Worm (Caenorhabditis elegans) whole organism, L1 larva: ENCODE measurements around the gene F53H1.3.

Source experiments
- C04F5.9 ChIP-seq: sonication (generic microtip); optimal IDR thresholded peaks from 2 replicates; lab custom pipeline; 2016; ENCODE audit warnings: missing genetic modification characterization, missing compliant biosample characterization
- C16A3.4 ChIP-seq: fragments of 150-350 bp; optimal IDR thresholded peaks from 2 replicates; lab custom pipeline; 2014; ENCODE audit warnings: missing biosample characterization, missing genetic modification characterization
- C34B4.2 ChIP-seq: sonication (generic microtip); optimal IDR thresholded peaks from 2 replicates; lab custom pipeline; 2017; ENCODE audit warnings: mild to moderate bottlenecking, missing genetic modification characterization, missing compliant biosample characterization
- F16B12.6 ChIP-seq: fragments of 150-350 bp; optimal IDR thresholded peaks from 2 replicates; lab custom pipeline; 2014; ENCODE audit warnings: missing biosample characterization, missing genetic modification characterization
- Y116A8C.19 ChIP-seq: sonication (generic microtip); optimal IDR thresholded peaks from 2 replicates; lab custom pipeline; 2016; ENCODE audit warnings: missing compliant biosample characterization, missing genetic modification characterization, borderline replicate concordance
- aly-2 ChIP-seq: fragments of 150-350 bp; optimal IDR thresholded peaks from 2 replicates; lab custom pipeline; 2014; ENCODE audit warnings: missing biosample characterization, missing genetic modification characterization
- ama-1 ChIP-seq: fragments of 150-350 bp; optimal IDR thresholded peaks from 2 replicates; lab custom pipeline; 2014
- ceh-8 ChIP-seq: fragments of 200-800 bp; sonication (Bioruptor generic); optimal IDR thresholded peaks from 2 replicates; lab custom pipeline; 2018; ENCODE audit warnings: mild to moderate bottlenecking, missing genetic modification characterization, moderate library complexity, missing compliant biosample characterization
- ceh-82 ChIP-seq, 3 experiments: fragments of 150-350 bp in 1 of 3; sonication (generic microtip) in 2 of 3; optimal IDR thresholded peaks; 2 replicates each; lab custom pipeline; 2014 to 2017; ENCODE audit warnings: missing biosample characterization in 3 of 3, missing genetic modification characterization in 3 of 3
- ceh-88 ChIP-seq: fragments of 200-800 bp; sonication (Bioruptor generic); IDR thresholded peaks from 2 replicates; pipeline ENCODE4 v1.3.6; 2022; ENCODE audit warnings: missing genetic modification characterization, missing compliant biosample characterization
- ceh-90 ChIP-seq: sonication (generic microtip); optimal IDR thresholded peaks from 2 replicates; lab custom pipeline; 2016; ENCODE audit warnings: missing genetic modification characterization, missing compliant biosample characterization
- ces-1 ChIP-seq: fragments of 150-350 bp; optimal IDR thresholded peaks from 2 replicates; lab custom pipeline; 2014; ENCODE audit warnings: missing biosample characterization, missing genetic modification reagents, missing genetic modification characterization
- dpl-1 ChIP-seq, 3 experiments: fragments of 150-350 bp in 2 of 3; sonication (generic microtip) in 1 of 3; optimal IDR thresholded peaks; 2 replicates each; lab custom pipeline; 2014 to 2017; ENCODE audit warnings: missing biosample characterization in 3 of 3, missing genetic modification characterization in 3 of 3, missing genetic modification reagents in 3 of 3
- efl-1 ChIP-seq, 4 experiments: fragments of 150-350 bp; optimal IDR thresholded peaks in 3 of 4; peaks in 1 of 4; 1 replicate in 1 of 4; 2 replicates in 3 of 4; lab custom pipeline; 2014; ENCODE audit warnings: missing biosample characterization in 2 of 4, missing genetic modification characterization in 2 of 4, missing genetic modification reagents in 2 of 4
- efl-3 ChIP-seq: fragments of 200-800 bp; sonication (Bioruptor generic); optimal IDR thresholded peaks from 2 replicates; lab custom pipeline; 2018; ENCODE audit warnings: mild to moderate bottlenecking, missing genetic modification characterization, missing compliant biosample characterization
- egl-27 ChIP-seq, 2 experiments: fragments of 150-350 bp in 1 of 2; sonication (generic microtip); optimal IDR thresholded peaks; 3 replicates each; lab custom pipeline; 2017 to 2018; ENCODE audit warnings: missing biosample characterization in 2 of 2, missing genetic modification characterization in 2 of 2, missing genetic modification reagents in 2 of 2
- elt-2 ChIP-seq: sonication (generic microtip); optimal IDR thresholded peaks from 2 replicates; lab custom pipeline; 2016; ENCODE audit warnings: missing genetic modification characterization, mild to moderate bottlenecking, inconsistent platforms, missing compliant biosample characterization, missing genetic modification reagents
- elt-3 ChIP-seq, 6 experiments: fragments of 150-350 bp in 1 of 6; sonication (generic microtip); optimal IDR thresholded peaks; 2 replicates each; lab custom pipeline; 2017 to 2018; ENCODE audit warnings: missing biosample characterization in 6 of 6, missing genetic modification characterization in 6 of 6, inconsistent platforms in 1 of 6
- fkh-10 ChIP-seq: sonication (generic microtip); optimal IDR thresholded peaks from 2 replicates; lab custom pipeline; 2017; ENCODE audit warnings: missing biosample characterization, missing genetic modification reagents, missing genetic modification characterization
- fos-1 ChIP-seq: fragments of 150-350 bp; optimal IDR thresholded peaks from 2 replicates; lab custom pipeline; 2014; ENCODE audit warnings: missing biosample characterization, missing genetic modification characterization
- irx-1 ChIP-seq: sonication (generic microtip); optimal IDR thresholded peaks from 2 replicates; lab custom pipeline; 2016; ENCODE audit warnings: missing genetic modification characterization, missing compliant biosample characterization
- jun-1 ChIP-seq: fragments of 150-350 bp; optimal IDR thresholded peaks from 2 replicates; lab custom pipeline; 2014; ENCODE audit warnings: missing biosample characterization, missing genetic modification reagents, missing genetic modification characterization
- lin-13 ChIP-seq: fragments of 150-350 bp; optimal IDR thresholded peaks from 2 replicates; lab custom pipeline; 2014; ENCODE audit warnings: missing biosample characterization, missing genetic modification reagents, missing genetic modification characterization
- lin-15B ChIP-seq: fragments of 150-350 bp; sonication (generic microtip); optimal IDR thresholded peaks from 3 replicates; lab custom pipeline; 2014; ENCODE audit warnings: missing biosample characterization, missing genetic modification characterization
- lir-3 ChIP-seq: sonication (generic microtip); optimal IDR thresholded peaks from 2 replicates; lab custom pipeline; 2016; ENCODE audit warnings: mild to moderate bottlenecking, missing genetic modification characterization, moderate library complexity, missing compliant biosample characterization; ENCODE audit not compliant: poor library complexity
- lsy-2 ChIP-seq, 2 experiments: fragments of 150-350 bp; optimal IDR thresholded peaks; 2 replicates each; lab custom pipeline; 2014; ENCODE audit warnings: missing biosample characterization in 2 of 2, missing genetic modification characterization in 2 of 2
- mab-9 ChIP-seq: fragments of 200-800 bp; sonication (Bioruptor generic); IDR thresholded peaks from 2 replicates; pipeline ENCODE4 v1.3.6; 2022; ENCODE audit warnings: missing genetic modification reagents, missing genetic modification characterization, missing compliant biosample characterization
- mdl-1 ChIP-seq, 2 experiments: fragments of 150-350 bp; optimal IDR thresholded peaks; 2 replicates each; lab custom pipeline; 2014 to 2017; ENCODE audit warnings: missing biosample characterization in 2 of 2, missing genetic modification characterization in 2 of 2, inconsistent platforms in 1 of 2
- mep-1 ChIP-seq: fragments of 150-350 bp; optimal IDR thresholded peaks from 2 replicates; lab custom pipeline; 2014; ENCODE audit warnings: missing biosample characterization, missing genetic modification characterization
- nhr-19 ChIP-seq: fragments of 200-800 bp; sonication (Bioruptor generic); conservative IDR thresholded peaks from 2 replicates; pipeline ENCODE4 v1.3.6; 2022; ENCODE audit warnings: missing genetic modification characterization, missing compliant biosample characterization
- nhr-20 ChIP-seq: sonication (generic microtip); optimal IDR thresholded peaks from 2 replicates; lab custom pipeline; 2016; ENCODE audit warnings: mild to moderate bottlenecking, missing genetic modification characterization, missing compliant biosample characterization
- nhr-237 ChIP-seq: fragments of 150-350 bp; optimal IDR thresholded peaks from 2 replicates; lab custom pipeline; 2014; ENCODE audit warnings: missing biosample characterization, missing genetic modification characterization
- nhr-28 ChIP-seq: fragments of 150-350 bp; optimal IDR thresholded peaks from 2 replicates; lab custom pipeline; 2014; ENCODE audit warnings: missing biosample characterization, missing genetic modification characterization
- nhr-71 ChIP-seq: sonication (generic microtip); optimal IDR thresholded peaks from 2 replicates; lab custom pipeline; 2016; ENCODE audit warnings: mild to moderate bottlenecking, missing genetic modification characterization, moderate library complexity, missing compliant biosample characterization
- nhr-76 ChIP-seq: sonication (generic microtip); optimal IDR thresholded peaks from 2 replicates; lab custom pipeline; 2017; ENCODE audit warnings: missing biosample characterization, missing genetic modification characterization
- pag-3 ChIP-seq: sonication (generic microtip); optimal IDR thresholded peaks from 2 replicates; lab custom pipeline; 2017; ENCODE audit warnings: missing genetic modification characterization, mild to moderate bottlenecking, missing compliant biosample characterization, antibody characterized with exemption, borderline replicate concordance; ENCODE audit not compliant: insufficient read depth
- pqm-1 ChIP-seq: sonication (generic microtip); optimal IDR thresholded peaks from 3 replicates; lab custom pipeline; 2017; ENCODE audit warnings: missing biosample characterization, missing genetic modification characterization
- skn-1 ChIP-seq: fragments of 150-350 bp; optimal IDR thresholded peaks from 2 replicates; lab custom pipeline; 2014; ENCODE audit warnings: missing biosample characterization, missing genetic modification characterization
- snu-23 ChIP-seq: sonication (generic microtip); optimal IDR thresholded peaks from 2 replicates; lab custom pipeline; 2016; ENCODE audit warnings: missing genetic modification characterization, missing compliant biosample characterization
- sox-4 ChIP-seq: sonication (generic microtip); optimal IDR thresholded peaks from 2 replicates; lab custom pipeline; 2016; ENCODE audit warnings: missing genetic modification characterization, missing compliant biosample characterization
- sptf-1 ChIP-seq: fragments of 150-350 bp; optimal IDR thresholded peaks from 2 replicates; lab custom pipeline; 2014; ENCODE audit warnings: missing biosample characterization, missing genetic modification characterization
- tbx-2 ChIP-seq: sonication (generic microtip); optimal IDR thresholded peaks from 2 replicates; lab custom pipeline; 2016; ENCODE audit warnings: missing genetic modification characterization, missing compliant biosample characterization
- unc-130 ChIP-seq: fragments of 150-350 bp; optimal IDR thresholded peaks from 2 replicates; lab custom pipeline; 2017; ENCODE audit warnings: missing biosample characterization, missing genetic modification characterization, inconsistent platforms
- unc-30 ChIP-seq: sonication (generic microtip); optimal IDR thresholded peaks from 2 replicates; lab custom pipeline; 2017; ENCODE audit warnings: missing biosample characterization, missing genetic modification characterization
- unc-62 ChIP-seq: fragments of 150-350 bp; optimal IDR thresholded peaks from 2 replicates; lab custom pipeline; 2014; ENCODE audit warnings: missing biosample characterization, missing genetic modification reagents, missing genetic modification characterization
- unc-86 ChIP-seq: sonication (generic microtip); optimal IDR thresholded peaks from 2 replicates; lab custom pipeline; 2016; ENCODE audit warnings: missing genetic modification characterization, missing compliant biosample characterization
- unc-98 ChIP-seq: fragments of 200-800 bp; sonication (Bioruptor generic); IDR thresholded peaks from 2 replicates; pipeline ENCODE4 v1.3.6; 2022; ENCODE audit warnings: missing genetic modification characterization, missing compliant biosample characterization
- vab-15 ChIP-seq: sonication (generic microtip); optimal IDR thresholded peaks from 2 replicates; lab custom pipeline; 2017; ENCODE audit warnings: missing genotype, mild to moderate bottlenecking, missing genetic modification characterization, missing compliant biosample characterization
- xbp-1 ChIP-seq: sonication (generic microtip); optimal IDR thresholded peaks from 2 replicates; lab custom pipeline; 2016; ENCODE audit warnings: missing genetic modification characterization, missing compliant biosample characterization
- zag-1 ChIP-seq: fragments of 150-350 bp; optimal IDR thresholded peaks from 2 replicates; lab custom pipeline; 2014; ENCODE audit warnings: missing biosample characterization, missing genetic modification characterization
- ztf-11 ChIP-seq, 2 experiments: sonication (generic microtip); optimal IDR thresholded peaks; 2 replicates each; lab custom pipeline; 2016 to 2017; ENCODE audit warnings: missing genetic modification characterization in 2 of 2, missing biosample characterization in 1 of 2, missing compliant biosample characterization in 1 of 2

Gene F53H1.3

DNA sequence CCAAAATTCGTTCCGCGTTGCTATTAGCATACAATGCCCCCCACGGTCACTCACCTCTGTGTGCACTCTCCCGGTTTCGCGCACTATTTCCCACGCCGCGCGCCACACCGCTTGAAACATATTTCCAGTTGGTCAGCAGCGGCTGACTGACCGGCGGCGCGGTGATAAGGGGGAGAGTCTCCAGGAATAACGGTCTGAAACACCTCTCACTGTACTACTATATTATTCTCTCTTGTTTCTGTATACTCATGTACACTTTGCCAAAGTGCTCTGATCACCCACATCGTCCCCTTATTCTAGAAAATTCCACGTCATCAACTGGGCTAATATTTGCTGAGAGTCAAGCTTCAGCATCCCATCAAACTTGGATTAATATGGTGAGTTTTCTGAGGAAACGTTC lies 57.0 kb downstream of the F53H1.3 start, which contains the start of gene nhr-41 (continued):
- TF ChIP-seq skn-1: no peak

ce11 chrIV:1388079-1388478 lies 59.1 kb downstream of the F53H1.3 start:
- peak; percentile 79 for TF ChIP-seq snu-23 (GFP tag; lab: Kevin White, UChicago)
- TF ChIP-seq unc-86 (tag; lab: Kevin White, UChicago): no peak
- TF ChIP-seq elt-3 (tag; optimal IDR thresholded peaks at IDR 0.05; lab: Kevin White, UChicago): peak in 1 of 6 experiments; percentile 17
- TF ChIP-seq dpl-1 (GFP tag; optimal IDR thresholded peaks at IDR 0.05; lab: Kevin White, UChicago): peak; percentile 13 to 55 (median 32)
- peak; percentile 59 for TF ChIP-seq mep-1
- no peak for TF ChIP-seq C04F5.9 (tag; lab: Kevin White, UChicago)
- TF ChIP-seq unc-130: no peak
- no peak for TF ChIP-seq unc-98 (GFP tag; lab: Robert Waterston, UW)
- no peak for TF ChIP-seq ces-1 (GFP tag; lab: Kevin White, UChicago)
- no peak for TF ChIP-seq nhr-237 (tag; lab: Kevin White, UChicago)
- peak; percentile 27 to 35 for TF ChIP-seq efl-1 (optimal IDR thresholded peaks at IDR 0.05; lab: Kevin White, UChicago)
- peak; percentile 41 to 96 for TF ChIP-seq efl-1 (GFP tag; optimal IDR thresholded peaks at IDR 0.05 in 1 of 2; lab: Kevin White, UChicago)
- peak; percentile 13 for TF ChIP-seq vab-15 (tag; lab: Kevin White, UChicago)
- TF ChIP-seq C34B4.2 (tag; lab: Kevin White, UChicago): no peak
- TF ChIP-seq fos-1 (tag; lab: Kevin White, UChicago): no peak
- TF ChIP-seq F16B12.6 (tag; lab: Kevin White, UChicago): no peak
- peak; percentile 70 for TF ChIP-seq nhr-71
- TF ChIP-seq ceh-88 (GFP tag; lab: Robert Waterston, UW): no peak
- TF ChIP-seq C16A3.4 (tag; lab: Kevin White, UChicago): peak; percentile 31
- peak; percentile 45 for TF ChIP-seq tbx-2 (tag; lab: Kevin White, UChicago)
- no peak for TF ChIP-seq ceh-8 (GFP tag; lab: Kevin White, UChicago)
- no peak for TF ChIP-seq ama-1
- no peak for TF ChIP-seq fkh-10 (GFP tag; lab: Kevin White, UChicago)
- no peak for TF ChIP-seq egl-27 (tag; optimal IDR thresholded peaks at IDR 0.05; lab: Kevin White, UChicago)
- TF ChIP-seq sptf-1: no peak
- TF ChIP-seq lin-13 (GFP tag; lab: Kevin White, UChicago): peak; percentile 52
- TF ChIP-seq lin-15B (tag; lab: Kevin White, UChicago): no peak
- TF ChIP-seq sox-4: no peak
- TF ChIP-seq mdl-1 (tag; optimal IDR thresholded peaks at IDR 0.05; lab: Kevin White, UChicago): peak in 1 of 2 experiments; percentile 45
- peak; percentile 17 for TF ChIP-seq pag-3 (tag; lab: Kevin White, UChicago)
- TF ChIP-seq pqm-1 (tag; lab: Kevin White, UChicago): no peak
- TF ChIP-seq Y116A8C.19: no peak
- TF ChIP-seq skn-1: peak; percentile 24
- no peak for TF ChIP-seq efl-3 (GFP tag; lab: Kevin White, UChicago)
- TF ChIP-seq aly-2 (tag; lab: Kevin White, UChicago): no peak
- TF ChIP-seq zag-1 (tag; lab: Kevin White, UChicago): no peak
- peak; percentile 7 for TF ChIP-seq irx-1 (tag; lab: Kevin White, UChicago)
- TF ChIP-seq elt-2 (tag; lab: Kevin White, UChicago): no peak
- no peak for TF ChIP-seq mab-9 (GFP tag; lab: Robert Waterston, UW)
- peak; percentile 67 for TF ChIP-seq nhr-19
- TF ChIP-seq lsy-2 (tag; optimal IDR thresholded peaks at IDR 0.05; lab: Kevin White, UChicago): peak; percentile 17 to 54
- TF ChIP-seq unc-62: no peak
- TF ChIP-seq jun-1: no peak
- TF ChIP-seq xbp-1 (tag; lab: Kevin White, UChicago): peak; percentile 17
- peak in 1 of 3 experiments; percentile 64 for TF ChIP-seq ceh-82 (tag; optimal IDR thresholded peaks at IDR 0.05; lab: Kevin White, UChicago)
- TF ChIP-seq nhr-76 (tag; lab: Kevin White, UChicago): no peak
- no peak for TF ChIP-seq nhr-28 (tag; lab: Kevin White, UChicago)
- TF ChIP-seq nhr-20 (tag; lab: Kevin White, UChicago): peak; percentile 58
- no peak for TF ChIP-seq lir-3 (tag; lab: Kevin White, UChicago)
- no peak for TF ChIP-seq ceh-90 (tag; lab: Kevin White, UChicago)
- no peak for TF ChIP-seq ztf-11 (tag; optimal IDR thresholded peaks at IDR 0.05; lab: Kevin White, UChicago)
- no peak for TF ChIP-seq unc-30
